Worm (Caenorhabditis elegans) whole organism, mixed stage, embryonic: ENCODE data around the gene C05E4.12.
A peak's percentile ranks its signal among the peaks of the same experiment; 100 is the strongest.

Experiments used
- M03D4.4 ChIP-seq: sonication (generic microtip); optimal IDR thresholded peaks from 2 replicates; lab custom pipeline; 2017; ENCODE audit warnings: mild to moderate bottlenecking, missing genetic modification characterization, missing compliant biosample characterization
- bed-3 ChIP-seq: fragments of 200-800 bp; sonication (Bioruptor generic); optimal IDR thresholded peaks from 3 replicates; lab custom pipeline; 2018; ENCODE audit warnings: mild to moderate bottlenecking, missing genetic modification characterization, moderate library complexity, missing compliant biosample characterization
- blmp-1 ChIP-seq: fragments of 150-350 bp; optimal IDR thresholded peaks from 2 replicates; lab custom pipeline; 2014; ENCODE audit warnings: missing biosample characterization, missing genetic modification characterization
- ceh-39 ChIP-seq: fragments of 150-350 bp; optimal IDR thresholded peaks from 2 replicates; lab custom pipeline; 2014; ENCODE audit warnings: missing biosample characterization, missing genetic modification characterization
- ceh-43 ChIP-seq: fragments of 200-800 bp; sonication (Bioruptor generic); optimal IDR thresholded peaks from 2 replicates; lab custom pipeline; 2018; ENCODE audit warnings: mild to moderate bottlenecking, missing genetic modification characterization, moderate library complexity, missing compliant biosample characterization
- ceh-83 ChIP-seq: fragments of 200-800 bp; sonication (Bioruptor generic); optimal IDR thresholded peaks from 2 replicates; lab custom pipeline; 2018; ENCODE audit warnings: mild to moderate bottlenecking, missing genetic modification characterization, missing compliant biosample characterization
- ces-1 ChIP-seq: fragments of 150-350 bp; optimal IDR thresholded peaks from 2 replicates; lab custom pipeline; 2014; ENCODE audit warnings: missing biosample characterization, missing genetic modification reagents, missing genetic modification characterization
- cnd-1 ChIP-seq: fragments of 200-800 bp; sonication (Bioruptor generic); optimal IDR thresholded peaks from 2 replicates; lab custom pipeline; 2018; ENCODE audit warnings: mild to moderate bottlenecking, missing genetic modification characterization, missing compliant biosample characterization
- drap-1 ChIP-seq: fragments of 200-800 bp; sonication (Bioruptor generic); optimal IDR thresholded peaks from 3 replicates; lab custom pipeline; 2018; ENCODE audit warnings: mild to moderate bottlenecking, missing genetic modification characterization, missing compliant biosample characterization
- elt-1 ChIP-seq: sonication (generic microtip); optimal IDR thresholded peaks from 2 replicates; lab custom pipeline; 2017; ENCODE audit warnings: missing genetic modification characterization, mild to moderate bottlenecking, missing compliant biosample characterization, antibody characterized with exemption, moderate library complexity, borderline replicate concordance; ENCODE audit not compliant: insufficient read depth
- elt-3 ChIP-seq: fragments of 150-350 bp; optimal IDR thresholded peaks from 2 replicates; lab custom pipeline; 2014; ENCODE audit warnings: missing biosample characterization, missing genetic modification characterization
- ham-2 ChIP-seq: fragments of 200-800 bp; sonication (Bioruptor generic); optimal IDR thresholded peaks from 2 replicates; lab custom pipeline; 2018; ENCODE audit warnings: mild to moderate bottlenecking, missing genetic modification characterization, missing compliant biosample characterization
- hlh-1 ChIP-seq: fragments of 150-350 bp; optimal IDR thresholded peaks from 2 replicates; lab custom pipeline; 2014; ENCODE audit warnings: missing biosample characterization, missing genetic modification reagents, missing genetic modification characterization
- lin-13 ChIP-seq: fragments of 150-350 bp; optimal IDR thresholded peaks from 2 replicates; lab custom pipeline; 2014; ENCODE audit warnings: missing biosample characterization, missing genetic modification characterization
- lin-32 ChIP-seq: fragments of 200-800 bp; sonication (Bioruptor generic); optimal IDR thresholded peaks from 2 replicates; lab custom pipeline; 2018; ENCODE audit warnings: mild to moderate bottlenecking, missing genetic modification characterization, missing compliant biosample characterization
- mab-5 ChIP-seq: fragments of 150-350 bp; optimal IDR thresholded peaks from 2 replicates; lab custom pipeline; 2014; ENCODE audit warnings: missing biosample characterization, missing genetic modification characterization
- mls-2 ChIP-seq: sonication (generic microtip); optimal IDR thresholded peaks from 2 replicates; lab custom pipeline; 2016; ENCODE audit warnings: mild to moderate bottlenecking, missing genetic modification characterization, moderate library complexity, missing compliant biosample characterization
- nhr-12 ChIP-seq: fragments of 150-350 bp; optimal IDR thresholded peaks from 2 replicates; lab custom pipeline; 2014; ENCODE audit warnings: missing biosample characterization, missing genetic modification characterization
- nhr-2 ChIP-seq: fragments of 150-350 bp; optimal IDR thresholded peaks from 2 replicates; lab custom pipeline; 2014; ENCODE audit warnings: missing biosample characterization, missing genetic modification characterization
- nhr-237 ChIP-seq: fragments of 150-350 bp; optimal IDR thresholded peaks from 2 replicates; lab custom pipeline; 2014; ENCODE audit warnings: missing biosample characterization, missing genetic modification characterization
- nhr-28 ChIP-seq: fragments of 150-350 bp; optimal IDR thresholded peaks from 2 replicates; lab custom pipeline; 2014; ENCODE audit warnings: missing biosample characterization, missing genetic modification characterization
- nhr-76 ChIP-seq: sonication (generic microtip); optimal IDR thresholded peaks from 2 replicates; lab custom pipeline; 2017; ENCODE audit warnings: missing biosample characterization, missing genetic modification characterization
- pha-4 ChIP-seq: fragments of 150-350 bp; optimal IDR thresholded peaks from 2 replicates; lab custom pipeline; 2018; ENCODE audit warnings: missing biosample characterization, missing genetic modification reagents, missing genetic modification characterization
- sem-2 ChIP-seq: fragments of 200-800 bp; sonication (Bioruptor generic); optimal IDR thresholded peaks from 2 replicates; lab custom pipeline; 2018; ENCODE audit warnings: mild to moderate bottlenecking, missing genetic modification characterization, missing compliant biosample characterization
- snpc-4 ChIP-seq: fragments of 150-350 bp; optimal IDR thresholded peaks from 2 replicates; lab custom pipeline; 2014; ENCODE audit warnings: missing biosample characterization, missing genetic modification characterization
- tbx-8 ChIP-seq: fragments of 200-800 bp; sonication (Bioruptor generic); optimal IDR thresholded peaks from 2 replicates; lab custom pipeline; 2018; ENCODE audit warnings: mild to moderate bottlenecking, missing genetic modification characterization, moderate library complexity, missing compliant biosample characterization
- unc-120 ChIP-seq: sonication (generic microtip); optimal IDR thresholded peaks from 2 replicates; lab custom pipeline; 2017; ENCODE audit warnings: missing genetic modification characterization, missing compliant biosample characterization; ENCODE audit not compliant: poor library complexity, severe bottlenecking
- unc-39 ChIP-seq: fragments of 150-350 bp; optimal IDR thresholded peaks from 2 replicates; lab custom pipeline; 2014; ENCODE audit warnings: missing biosample characterization, missing genetic modification characterization
- unc-62 ChIP-seq: fragments of 150-350 bp; optimal IDR thresholded peaks from 2 replicates; lab custom pipeline; 2014; ENCODE audit warnings: missing biosample characterization, missing genetic modification reagents, missing genetic modification characterization
- zip-8 ChIP-seq: fragments of 150-350 bp; optimal IDR thresholded peaks from 2 replicates; lab custom pipeline; 2014; ENCODE audit warnings: missing biosample characterization, missing genetic modification characterization
- ztf-11 ChIP-seq: fragments of 150-350 bp; optimal IDR thresholded peaks from 2 replicates; lab custom pipeline; 2014; ENCODE audit warnings: missing biosample characterization, missing genetic modification characterization

C05E4.12 gene

DNA sequence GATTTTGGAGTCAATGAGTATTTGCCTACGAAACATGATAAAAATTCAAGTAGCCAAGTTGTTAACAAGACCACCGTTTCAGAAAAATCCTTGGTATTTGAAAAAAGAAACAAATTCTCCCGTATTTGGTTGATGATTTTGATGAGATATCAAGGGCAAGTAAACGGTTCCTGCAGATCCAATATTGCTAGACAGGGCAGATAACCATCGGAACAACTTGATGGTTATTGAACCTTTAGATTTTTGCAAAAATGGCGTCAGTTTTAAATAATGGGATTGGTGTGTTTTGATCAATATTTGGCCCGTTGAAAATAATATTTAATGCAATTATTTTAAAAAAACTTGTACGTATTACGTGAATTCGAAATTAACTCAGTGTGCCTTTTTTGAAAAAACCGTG, 38.5 kb upstream of the C05E4.12 start:
- TF ChIP-seq elt-1: peak; percentile 38
- no peak for TF ChIP-seq pha-4 (tag; lab: Kevin White, UChicago)

- no peak for TF ChIP-seq sem-2 (GFP tag; lab: Kevin White, UChicago)
Observed at ce11 chrV:797241-797640, 35.5 kb upstream of the C05E4.12 start.

DNA sequence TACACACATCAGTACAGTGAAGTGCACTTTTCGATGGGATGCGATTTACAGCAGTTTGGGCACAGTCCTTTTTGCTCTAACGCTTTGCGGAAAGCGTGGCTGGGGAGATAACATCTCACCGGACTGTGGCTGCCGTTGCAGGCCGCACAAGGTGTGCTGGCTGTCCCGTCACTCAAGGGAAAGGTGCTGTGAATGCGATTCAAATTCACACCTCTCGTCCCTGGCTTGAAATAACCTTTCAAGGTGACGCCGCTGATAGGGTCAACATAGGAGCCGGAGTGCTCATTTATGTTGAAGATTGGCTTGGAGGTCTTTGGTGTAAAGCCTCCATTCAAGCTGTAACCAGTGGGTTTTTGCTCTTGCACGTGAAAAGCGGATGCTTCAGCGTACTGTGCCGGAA, 32.3 kb upstream of the C05E4.12 start:
- no peak for TF ChIP-seq unc-120 (tag; lab: Kevin White, UChicago)
- TF ChIP-seq mls-2 (tag; lab: Kevin White, UChicago): no peak
- no peak for TF ChIP-seq ceh-43 (GFP tag; lab: Kevin White, UChicago)
- TF ChIP-seq lin-13: no peak
- TF ChIP-seq blmp-1 (tag; lab: Kevin White, UChicago): no peak
- no peak for TF ChIP-seq hlh-1 (tag; lab: Kevin White, UChicago)
- no peak for TF ChIP-seq mab-5
- TF ChIP-seq ces-1 (GFP tag; lab: Kevin White, UChicago): no peak
- TF ChIP-seq unc-39: no peak
- TF ChIP-seq drap-1 (GFP tag; lab: Kevin White, UChicago): no peak
- TF ChIP-seq M03D4.4 (tag; lab: Kevin White, UChicago): no peak
- no peak for TF ChIP-seq nhr-76 (tag; lab: Kevin White, UChicago)
- no peak for TF ChIP-seq nhr-12 (tag; lab: Kevin White, UChicago)
- TF ChIP-seq lin-32 (GFP tag; lab: Kevin White, UChicago): no peak
- TF ChIP-seq zip-8 (tag; lab: Kevin White, UChicago): no peak
- no peak for TF ChIP-seq nhr-237 (tag; lab: Kevin White, UChicago)

ce11 chrV:782432-782831, 20.6 kb upstream of the C05E4.12 start, which contains the start of gene srab-16:
srab-16 (plus strand) TSS chrV:782732.
- TF ChIP-seq ces-1 (GFP tag; lab: Kevin White, UChicago) (no peak), unc-120 (tag; lab: Kevin White, UChicago) (no peak), ceh-43 (GFP tag; lab: Kevin White, UChicago) (no peak), nhr-28 (tag; lab: Kevin White, UChicago) (no peak), ztf-11 (tag; lab: Kevin White, UChicago) (no peak), pha-4 (tag; lab: Kevin White, UChicago) (no peak), unc-62 (GFP tag; lab: Kevin White, UChicago) (no peak), elt-3 (tag; lab: Kevin White, UChicago) (no peak), sem-2 (GFP tag; lab: Kevin White, UChicago) (no peak), tbx-8 (GFP tag; lab: Kevin White, UChicago) (no peak), lin-32 (GFP tag; lab: Kevin White, UChicago) (no peak), M03D4.4 (tag; lab: Kevin White, UChicago) (no peak), nhr-237 (tag; lab: Kevin White, UChicago) (no peak), ham-2 (no peak)
- TF ChIP-seq, all 35 proteins: peak for 0

DNA sequence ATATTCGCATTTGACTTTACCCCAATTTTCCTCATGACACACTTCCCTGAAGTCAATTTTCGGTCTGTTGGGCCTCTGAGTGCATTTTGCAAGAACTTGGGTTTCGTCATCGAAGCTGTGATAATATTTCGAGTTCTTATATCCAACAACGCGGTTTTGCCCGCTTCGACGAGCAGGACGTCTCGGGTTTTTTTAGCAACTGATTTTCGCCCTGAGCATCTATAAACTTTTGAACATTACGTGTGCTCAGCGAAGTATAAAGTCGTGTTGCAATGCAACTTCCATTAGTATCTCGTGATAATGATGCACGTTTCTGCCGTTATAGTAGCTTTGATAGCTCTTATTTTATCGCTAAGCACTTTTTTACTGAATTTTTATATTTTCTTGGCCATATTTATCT, 18.2 kb upstream of the C05E4.12 start, which contains the start of gene srbc-60:
Gene srbc-60, plus strand, starts transcription at position 301 of the 400 bp plus-strand sequence.
- no peak for TF ChIP-seq mls-2 (tag; lab: Kevin White, UChicago)
- no peak for TF ChIP-seq snpc-4

- TF ChIP-seq blmp-1 (tag; lab: Kevin White, UChicago): no peak
- no peak for TF ChIP-seq mab-5
- no peak for TF ChIP-seq bed-3 (GFP tag; lab: Kevin White, UChicago)
- TF ChIP-seq nhr-76 (tag; lab: Kevin White, UChicago): no peak
- no peak for TF ChIP-seq ztf-11 (tag; lab: Kevin White, UChicago)
- no peak for TF ChIP-seq drap-1 (GFP tag; lab: Kevin White, UChicago)
- TF ChIP-seq nhr-2: no peak
- TF ChIP-seq ceh-83 (GFP tag; lab: Kevin White, UChicago): no peak
- no peak for TF ChIP-seq ceh-39 (tag; lab: Kevin White, UChicago)
- no peak for TF ChIP-seq lin-13
- no peak for TF ChIP-seq unc-39
- no peak for TF ChIP-seq pha-4 (tag; lab: Kevin White, UChicago)
- TF ChIP-seq unc-62 (GFP tag; lab: Kevin White, UChicago): no peak
- no peak for TF ChIP-seq M03D4.4 (tag; lab: Kevin White, UChicago)
- no peak for TF ChIP-seq hlh-1 (tag; lab: Kevin White, UChicago)
- TF ChIP-seq lin-32 (GFP tag; lab: Kevin White, UChicago): no peak
- TF ChIP-seq cnd-1 (tag; lab: Kevin White, UChicago): no peak
- TF ChIP-seq nhr-237 (tag; lab: Kevin White, UChicago): no peak
- TF ChIP-seq unc-120 (tag; lab: Kevin White, UChicago): no peak
Observed at ce11 chrV:778339-778738, 16.6 kb upstream of the C05E4.12 start, which contains the start of gene srbc-59. srbc-59 (plus strand) TSS chrV:778639.
